Fruit fly (Drosophila melanogaster) whole organism, prepupa: ENCODE data around the gene CG6901.

Experiments used
- Blimp-1 ChIP-seq: fragments of 200-800 bp; sonication (Bioruptor generic); optimal IDR thresholded peaks from 3 replicates; lab custom pipeline; 2017; ENCODE audit warnings: missing biosample characterization, missing genetic modification characterization, mild to moderate bottlenecking, moderate library complexity, missing genetic modification reagents
- CG11902 ChIP-seq: fragments of 200-800 bp; sonication (Bioruptor generic); optimal IDR thresholded peaks from 3 replicates; lab custom pipeline; 2016; ENCODE audit warnings: missing biosample characterization, missing genetic modification characterization
- Met ChIP-seq: fragments of 200-800 bp; sonication (Bioruptor generic); optimal IDR thresholded peaks from 3 replicates; lab custom pipeline; 2016; ENCODE audit warnings: missing biosample characterization, missing genetic modification characterization
- OdsH ChIP-seq: fragments of 200-800 bp; sonication (Bioruptor generic); optimal IDR thresholded peaks from 3 replicates; lab custom pipeline; 2016; ENCODE audit warnings: missing biosample characterization, missing genetic modification characterization
- Sox15 ChIP-seq: fragments of 200-800 bp; sonication (Bioruptor generic); optimal IDR thresholded peaks from 3 replicates; lab custom pipeline; 2016; ENCODE audit warnings: missing biosample characterization, missing genetic modification characterization

DNA sequence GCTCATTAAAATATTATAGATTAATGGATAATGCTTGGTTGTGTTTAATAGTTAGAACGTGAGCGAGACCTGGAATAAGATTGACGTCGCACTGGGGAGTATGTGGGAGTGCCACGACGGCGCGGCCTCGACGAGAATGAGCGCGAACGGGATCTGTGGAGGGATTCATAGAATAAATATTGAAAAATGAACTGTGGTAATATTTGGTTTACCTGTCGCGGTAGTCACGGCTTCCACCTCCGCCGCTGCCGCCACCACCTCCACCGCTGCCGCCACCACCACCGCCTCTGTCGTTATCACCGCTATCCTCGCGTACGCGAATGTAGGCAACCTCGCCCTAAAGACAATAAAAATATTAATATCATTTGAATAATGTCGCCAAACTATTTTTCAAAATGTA lies 17.4 kb downstream of the CG6901 start:
- TF ChIP-seq Sox15 (GFP tag; lab: Kevin White, UChicago) (no peak), Blimp-1 (no peak), OdsH (GFP tag; lab: Kevin White, UChicago) (no peak), Met (GFP tag; lab: Kevin White, UChicago) (no peak), CG11902 (GFP tag; lab: Kevin White, UChicago) (no peak)
